Fruit fly (Drosophila melanogaster): ENCODE data around the gene Oga.

Gene Oga

DNA sequence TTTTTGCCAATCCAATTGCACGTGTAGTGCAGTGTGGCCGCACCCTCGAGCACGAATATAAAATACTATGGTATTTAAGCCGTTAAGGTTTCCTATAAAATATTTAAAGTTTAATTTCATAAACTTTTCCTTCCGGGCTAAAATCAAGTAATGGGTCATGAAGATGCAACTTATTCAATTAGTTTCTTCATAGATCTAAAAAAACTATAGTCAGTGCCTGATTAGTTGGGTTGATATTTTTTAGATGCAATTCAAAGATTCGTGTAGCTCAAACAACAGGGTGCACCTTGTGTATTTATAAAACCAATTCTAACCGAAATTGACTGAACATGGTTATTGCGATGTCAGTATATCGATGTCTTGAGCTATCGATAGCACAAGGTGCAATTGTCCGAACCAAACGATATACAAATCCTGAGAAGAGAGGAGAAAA lies at the start of gene Oga, which contains the start of gene Smyd5:
Gene Oga (plus strand): TSS at position 345 of the 433 bp plus-strand sequence.
Gene Smyd5 (minus strand): TSS at position 59 of the 433 bp plus-strand sequence.
- no peak for TF ChIP-seq kay (GFP tag; ENCODE audit: borderline replicate concordance)
- TF ChIP-seq bab1 (GFP tag; optimal IDR thresholded peaks at IDR 0.05): peak; percentile 50
- TF ChIP-seq cnc (optimal IDR thresholded peaks at IDR 0.05): no peak
- no peak for TF ChIP-seq cic (GFP tag; optimal IDR thresholded peaks at IDR 0.05)
- TF ChIP-seq ovo (GFP tag; optimal IDR thresholded peaks at IDR 0.05): no peak
- TF ChIP-seq Clk (GFP tag; optimal IDR thresholded peaks at IDR 0.05): no peak
- no peak for TF ChIP-seq CG33017 (tag; optimal IDR thresholded peaks at IDR 0.05)
- peak; percentile 99 for TF ChIP-seq Mnt (GFP tag; optimal IDR thresholded peaks at IDR 0.05)
- TF ChIP-seq CG14711 (tag; optimal IDR thresholded peaks at IDR 0.05): no peak
- peak; percentile 45 for TF ChIP-seq CG11617 (GFP tag; optimal IDR thresholded peaks at IDR 0.05)
- TF ChIP-seq pad (GFP tag; optimal IDR thresholded peaks at IDR 0.05): no peak
- peak; percentile 48 for TF ChIP-seq CG1620 (GFP tag; optimal IDR thresholded peaks at IDR 0.05)
- TF ChIP-seq CG7101 (tag; optimal IDR thresholded peaks at IDR 0.05): peak; percentile 8
- no peak for TF ChIP-seq CG5204 (GFP tag; optimal IDR thresholded peaks at IDR 0.05)
- TF ChIP-seq toe (GFP tag; optimal IDR thresholded peaks at IDR 0.05): no peak
- peak; percentile 64 for TF ChIP-seq Crg-1 (GFP tag; optimal IDR thresholded peaks at IDR 0.05)

DNA sequence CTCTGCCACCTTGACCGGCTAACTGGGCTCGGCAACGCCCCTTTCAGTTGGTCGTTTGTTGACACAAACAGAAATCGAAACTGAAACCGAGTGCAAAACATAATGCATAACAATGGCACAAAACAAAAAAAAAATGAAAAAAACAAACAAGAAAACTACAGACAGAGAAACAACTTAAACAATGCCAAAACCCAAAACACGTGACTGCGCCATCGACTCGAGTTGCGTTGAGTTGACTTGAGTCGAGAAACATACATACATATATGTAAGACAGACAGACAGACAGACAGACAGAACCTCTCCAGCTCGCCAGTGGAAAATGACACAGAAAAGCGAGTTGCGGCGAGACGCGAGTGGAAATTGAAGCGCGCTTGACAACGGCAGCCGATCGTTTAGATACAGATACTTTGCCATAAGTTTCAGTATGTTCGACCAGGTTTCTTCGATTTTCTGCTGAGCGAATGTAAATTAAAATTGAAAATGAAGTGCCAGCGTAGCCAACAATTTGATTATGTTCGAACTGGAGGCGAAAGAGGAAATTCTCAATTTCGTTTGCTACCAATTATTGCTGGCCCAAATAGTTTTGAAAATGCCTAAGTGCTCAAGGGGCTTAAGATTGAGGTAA lies 49.2 kb upstream of the Oga start:
- TF ChIP-seq pad (GFP tag; optimal IDR thresholded peaks at IDR 0.05) (no peak), kay (GFP tag; ENCODE audit: borderline replicate concordance) (no peak), tj (GFP tag; optimal IDR thresholded peaks at IDR 0.05) (peak; percentile 91)

DNA sequence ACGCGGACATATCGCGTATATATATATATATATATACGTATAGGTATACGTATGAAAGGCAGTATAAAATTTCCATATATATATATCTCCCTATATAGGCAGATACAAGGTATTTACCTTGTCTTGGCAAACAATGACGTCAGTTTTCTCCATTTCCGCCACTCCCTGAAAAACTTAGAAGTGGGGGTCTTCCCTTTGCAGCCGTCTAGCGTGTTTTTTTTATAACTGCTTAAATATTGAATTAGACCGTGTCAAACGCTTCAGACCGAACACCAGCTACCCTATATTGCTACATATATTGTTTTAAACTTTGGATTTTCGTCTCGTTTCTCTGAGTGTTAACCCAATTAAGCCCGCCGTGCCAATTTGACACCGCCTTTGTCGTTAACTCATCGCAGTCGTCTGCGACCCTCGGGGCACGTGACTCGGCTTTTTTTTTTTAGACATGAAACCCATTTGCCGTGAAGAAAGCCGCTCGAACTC lies 42.2 kb upstream of the Oga start:
- peak; percentile 77 for TF ChIP-seq CG7101 (tag; optimal IDR thresholded peaks at IDR 0.05)
- peak; percentile 19 for TF ChIP-seq tj (GFP tag; optimal IDR thresholded peaks at IDR 0.05)
- peak; percentile 70 for TF ChIP-seq CG7045 (GFP tag; optimal IDR thresholded peaks at IDR 0.05)
- TF ChIP-seq Clk (GFP tag; optimal IDR thresholded peaks at IDR 0.05): no peak
- TF ChIP-seq CG33017 (tag; optimal IDR thresholded peaks at IDR 0.05): peak; percentile 51
- TF ChIP-seq Mnt (GFP tag; optimal IDR thresholded peaks at IDR 0.05): peak; percentile 47
- TF ChIP-seq pad (GFP tag; optimal IDR thresholded peaks at IDR 0.05): peak; percentile 52
- TF ChIP-seq CG1620 (GFP tag; optimal IDR thresholded peaks at IDR 0.05): no peak
- TF ChIP-seq toe (GFP tag; optimal IDR thresholded peaks at IDR 0.05): no peak
- peak; percentile 90 for TF ChIP-seq cic (GFP tag; optimal IDR thresholded peaks at IDR 0.05)
- peak; percentile 74 for TF ChIP-seq ovo (GFP tag; optimal IDR thresholded peaks at IDR 0.05)
- TF ChIP-seq CG5204 (GFP tag; optimal IDR thresholded peaks at IDR 0.05): peak; percentile 10
- no peak for TF ChIP-seq bab1 (GFP tag; optimal IDR thresholded peaks at IDR 0.05)
- peak; percentile 73 for TF ChIP-seq CG11617 (GFP tag; optimal IDR thresholded peaks at IDR 0.05)
- peak; percentile 46 for TF ChIP-seq CG14711 (tag; optimal IDR thresholded peaks at IDR 0.05)
- no peak for TF ChIP-seq Hr96 (GFP tag; optimal IDR thresholded peaks at IDR 0.05)
- no peak for TF ChIP-seq cnc (optimal IDR thresholded peaks at IDR 0.05)
- no peak for TF ChIP-seq kay (GFP tag; ENCODE audit: borderline replicate concordance)
- TF ChIP-seq Crg-1 (GFP tag; optimal IDR thresholded peaks at IDR 0.05): peak; percentile 24
- TF ChIP-seq CG12768 (GFP tag; optimal IDR thresholded peaks at IDR 0.05): peak; percentile 72

DNA sequence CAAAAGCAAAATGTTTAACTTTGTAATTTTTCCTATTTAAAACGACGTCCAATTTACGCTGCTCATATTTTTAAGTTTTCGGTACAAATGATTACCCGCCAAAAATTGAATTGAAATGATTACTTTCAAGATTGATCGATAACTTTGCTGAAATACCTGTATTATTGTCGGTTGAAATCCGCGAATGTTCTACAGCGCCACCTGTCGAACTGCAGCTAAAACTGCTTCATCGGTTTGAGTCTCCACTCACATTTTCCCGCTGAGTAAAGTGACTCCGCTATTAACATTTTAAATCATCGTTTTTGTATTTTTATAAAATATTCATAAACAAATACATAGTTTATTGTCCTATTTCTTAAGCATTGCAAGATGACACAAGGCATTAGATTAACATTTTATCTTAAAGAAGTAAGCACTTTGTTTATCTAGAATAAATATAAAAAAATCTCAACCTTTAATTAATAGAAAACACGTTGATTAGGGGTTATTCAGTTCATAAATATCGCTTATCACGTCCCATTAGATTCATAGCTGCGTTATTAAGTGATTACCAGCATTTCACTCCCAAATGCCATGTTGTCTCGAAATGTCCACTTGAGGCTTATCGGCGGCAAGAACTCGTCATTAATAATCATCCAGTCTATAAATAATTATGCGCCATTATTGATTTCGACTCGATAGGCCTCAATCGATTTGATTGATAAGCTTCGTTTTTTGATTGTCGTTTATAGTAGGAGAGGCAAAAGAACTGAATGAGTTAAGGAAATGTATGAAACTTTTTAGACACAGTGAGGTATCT lies 39.1 kb upstream of the Oga start:
- TF ChIP-seq tj (GFP tag; optimal IDR thresholded peaks at IDR 0.05) (no peak), toe (GFP tag; optimal IDR thresholded peaks at IDR 0.05) (peak; percentile 11), cnc (optimal IDR thresholded peaks at IDR 0.05) (no peak), Mnt (GFP tag; optimal IDR thresholded peaks at IDR 0.05) (no peak), ovo (GFP tag; optimal IDR thresholded peaks at IDR 0.05) (no peak)

DNA sequence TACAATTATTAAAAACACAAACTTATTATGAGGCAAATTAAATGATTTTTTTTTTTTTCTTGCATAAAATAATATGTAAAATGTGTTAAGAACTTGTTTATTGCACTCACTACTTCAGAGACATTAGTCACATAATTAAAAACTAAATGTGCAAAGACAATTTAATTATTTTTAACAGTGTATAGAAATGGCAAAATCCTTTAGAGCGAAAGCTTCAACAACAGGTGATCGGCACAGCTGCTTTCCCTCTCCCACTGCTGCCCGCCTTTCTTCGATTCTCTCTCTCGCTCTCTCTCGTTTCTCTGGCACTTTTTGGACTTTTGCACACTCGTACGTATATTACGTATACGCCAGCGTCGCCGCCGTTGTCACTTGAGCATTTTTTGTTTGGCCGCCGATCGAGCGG lies 38.5 kb upstream of the Oga start:
- TF ChIP-seq cnc (optimal IDR thresholded peaks at IDR 0.05): no peak
- TF ChIP-seq pad (GFP tag; optimal IDR thresholded peaks at IDR 0.05): no peak
- TF ChIP-seq Clk (GFP tag; optimal IDR thresholded peaks at IDR 0.05): peak; percentile 26
- peak; percentile 84 for TF ChIP-seq kay (GFP tag; ENCODE audit: borderline replicate concordance)
- peak; percentile 48 for TF ChIP-seq CG33017 (tag; optimal IDR thresholded peaks at IDR 0.05)
- peak; percentile 85 for TF ChIP-seq CG12768 (GFP tag; optimal IDR thresholded peaks at IDR 0.05)
- peak; percentile 5 for TF ChIP-seq tj (GFP tag; optimal IDR thresholded peaks at IDR 0.05)
- no peak for TF ChIP-seq bab1 (GFP tag; optimal IDR thresholded peaks at IDR 0.05)
- peak; percentile 56 for TF ChIP-seq CG7101 (tag; optimal IDR thresholded peaks at IDR 0.05)
- no peak for TF ChIP-seq ovo (GFP tag; optimal IDR thresholded peaks at IDR 0.05)
- no peak for TF ChIP-seq CG5204 (GFP tag; optimal IDR thresholded peaks at IDR 0.05)
- peak; percentile 50 for TF ChIP-seq CG14711 (tag; optimal IDR thresholded peaks at IDR 0.05)
- peak; percentile 3 for TF ChIP-seq toe (GFP tag; optimal IDR thresholded peaks at IDR 0.05)
- TF ChIP-seq Hr96 (GFP tag; optimal IDR thresholded peaks at IDR 0.05): peak; percentile 38
- no peak for TF ChIP-seq CG1620 (GFP tag; optimal IDR thresholded peaks at IDR 0.05)
- no peak for TF ChIP-seq Crg-1 (GFP tag; optimal IDR thresholded peaks at IDR 0.05)
- TF ChIP-seq CG11617 (GFP tag; optimal IDR thresholded peaks at IDR 0.05): peak; percentile 65
- peak; percentile 77 for TF ChIP-seq cic (GFP tag; optimal IDR thresholded peaks at IDR 0.05)
- TF ChIP-seq CG7045 (GFP tag; optimal IDR thresholded peaks at IDR 0.05): peak; percentile 44
- TF ChIP-seq Mnt (GFP tag; optimal IDR thresholded peaks at IDR 0.05): peak; percentile 4

DNA sequence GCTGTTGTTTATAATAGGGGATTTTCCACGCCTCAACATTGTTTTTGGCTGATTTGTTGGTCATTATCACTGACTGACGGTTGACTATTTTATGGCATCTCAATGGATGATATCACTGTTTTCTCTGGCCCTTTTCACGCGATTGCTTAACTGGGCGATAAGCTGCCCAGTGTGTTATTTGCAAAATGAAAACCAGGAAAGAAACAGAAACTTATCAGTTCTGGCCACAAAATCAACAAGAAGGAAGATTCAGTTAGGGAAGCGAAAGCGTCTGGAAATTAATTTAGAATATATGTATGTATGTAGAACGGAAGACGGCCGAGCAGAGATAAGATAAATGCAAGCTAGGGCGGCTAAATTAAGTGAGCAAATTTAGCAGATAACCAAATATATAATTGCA lies 36.9 kb upstream of the Oga start:
- TF ChIP-seq Hr96 (GFP tag; optimal IDR thresholded peaks at IDR 0.05) (no peak), kay (GFP tag; ENCODE audit: borderline replicate concordance) (peak; percentile 80), cic (GFP tag; optimal IDR thresholded peaks at IDR 0.05) (peak; percentile 79)

Measured in whole organism, adult.